Worm (Caenorhabditis elegans) whole organism, mixed stage, embryonic: ENCODE measurements around the gene F18C5.5.

ENCODE experiments used
- M03D4.4 ChIP-seq: sonication (generic microtip); optimal IDR thresholded peaks from 2 replicates; lab custom pipeline; 2017; ENCODE audit warnings: mild to moderate bottlenecking, missing genetic modification characterization, missing compliant biosample characterization
- bed-3 ChIP-seq: fragments of 200-800 bp; sonication (Bioruptor generic); optimal IDR thresholded peaks from 3 replicates; lab custom pipeline; 2018; ENCODE audit warnings: mild to moderate bottlenecking, missing genetic modification characterization, moderate library complexity, missing compliant biosample characterization
- blmp-1 ChIP-seq: fragments of 150-350 bp; optimal IDR thresholded peaks from 2 replicates; lab custom pipeline; 2014; ENCODE audit warnings: missing biosample characterization, missing genetic modification characterization
- ceh-83 ChIP-seq: fragments of 200-800 bp; sonication (Bioruptor generic); optimal IDR thresholded peaks from 2 replicates; lab custom pipeline; 2018; ENCODE audit warnings: mild to moderate bottlenecking, missing genetic modification characterization, missing compliant biosample characterization
- elt-1 ChIP-seq: sonication (generic microtip); optimal IDR thresholded peaks from 2 replicates; lab custom pipeline; 2017; ENCODE audit warnings: missing genetic modification characterization, mild to moderate bottlenecking, missing compliant biosample characterization, antibody characterized with exemption, moderate library complexity, borderline replicate concordance; ENCODE audit not compliant: insufficient read depth
- elt-3 ChIP-seq: fragments of 150-350 bp; optimal IDR thresholded peaks from 2 replicates; lab custom pipeline; 2014; ENCODE audit warnings: missing biosample characterization, missing genetic modification characterization
- hlh-1 ChIP-seq: fragments of 150-350 bp; optimal IDR thresholded peaks from 2 replicates; lab custom pipeline; 2014; ENCODE audit warnings: missing biosample characterization, missing genetic modification reagents, missing genetic modification characterization
- lin-13 ChIP-seq: fragments of 150-350 bp; optimal IDR thresholded peaks from 2 replicates; lab custom pipeline; 2014; ENCODE audit warnings: missing biosample characterization, missing genetic modification characterization
- lsy-2 ChIP-seq: fragments of 150-350 bp; optimal IDR thresholded peaks from 2 replicates; lab custom pipeline; 2014; ENCODE audit warnings: missing biosample characterization, missing genetic modification characterization
- nhr-28 ChIP-seq: fragments of 150-350 bp; optimal IDR thresholded peaks from 2 replicates; lab custom pipeline; 2014; ENCODE audit warnings: missing biosample characterization, missing genetic modification characterization
- nhr-76 ChIP-seq: sonication (generic microtip); optimal IDR thresholded peaks from 2 replicates; lab custom pipeline; 2017; ENCODE audit warnings: missing biosample characterization, missing genetic modification characterization
- pha-4 ChIP-seq: fragments of 150-350 bp; optimal IDR thresholded peaks from 2 replicates; lab custom pipeline; 2018; ENCODE audit warnings: missing biosample characterization, missing genetic modification reagents, missing genetic modification characterization
- zip-8 ChIP-seq: fragments of 150-350 bp; optimal IDR thresholded peaks from 2 replicates; lab custom pipeline; 2014; ENCODE audit warnings: missing biosample characterization, missing genetic modification characterization
- ztf-11 ChIP-seq: fragments of 150-350 bp; optimal IDR thresholded peaks from 2 replicates; lab custom pipeline; 2014; ENCODE audit warnings: missing biosample characterization, missing genetic modification characterization

DNA sequence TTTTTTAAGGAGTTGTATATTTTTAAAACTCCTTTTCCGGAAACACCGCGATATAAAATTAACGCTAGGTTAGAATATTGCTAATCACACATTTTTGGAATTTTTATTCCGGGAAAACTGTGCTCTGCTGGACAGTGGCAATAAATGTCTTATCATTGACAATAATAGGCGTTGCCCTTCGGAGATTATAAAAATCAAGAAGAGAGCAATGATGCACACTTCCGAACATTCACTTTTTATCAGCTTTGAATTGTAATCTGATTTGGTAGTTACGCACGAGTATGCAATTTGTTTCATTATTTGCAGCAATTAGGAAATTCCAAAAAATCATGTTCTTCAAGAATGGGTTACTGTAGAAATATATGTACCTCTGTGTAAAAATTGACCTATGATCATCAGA, 49.6 kb upstream of the F18C5.5 start:
- TF ChIP-seq ztf-11 (tag; lab: Kevin White, UChicago), result no peak
- no peak for TF ChIP-seq hlh-1 (tag; lab: Kevin White, UChicago)
- TF ChIP-seq nhr-76, result no peak
- no peak for TF ChIP-seq bed-3 (GFP tag; lab: Kevin White, UChicago)
- no peak for TF ChIP-seq elt-3 (tag; lab: Kevin White, UChicago)
- no peak for TF ChIP-seq pha-4 (tag; lab: Kevin White, UChicago)
- TF ChIP-seq lsy-2 (tag; lab: Kevin White, UChicago), result no peak
- TF ChIP-seq zip-8 (tag; lab: Kevin White, UChicago), result no peak
- no peak for TF ChIP-seq M03D4.4
- no peak for TF ChIP-seq nhr-28 (tag; lab: Kevin White, UChicago)
- no peak for TF ChIP-seq lin-13 (tag; lab: Kevin White, UChicago)
- no peak for TF ChIP-seq blmp-1 (tag; lab: Kevin White, UChicago)
- no peak for TF ChIP-seq ceh-83 (GFP tag; lab: Kevin White, UChicago)
- TF ChIP-seq elt-1 (tag; lab: Kevin White, UChicago), result no peak
